Fruit fly (Drosophila melanogaster) Kc167 (cell line): ENCODE measurements around the gene CG9698.

Experiments used
- Myc ChIP-seq: fragments of >200 bp; optimal IDR thresholded peaks from 2 replicates; lab custom pipeline; 2017; ENCODE audit warnings: missing external identifiers
- ttk ChIP-seq: sonication (Bioruptor generic); optimal IDR thresholded peaks from 2 replicates; lab custom pipeline; 2017; ENCODE audit warnings: missing external identifiers

DNA sequence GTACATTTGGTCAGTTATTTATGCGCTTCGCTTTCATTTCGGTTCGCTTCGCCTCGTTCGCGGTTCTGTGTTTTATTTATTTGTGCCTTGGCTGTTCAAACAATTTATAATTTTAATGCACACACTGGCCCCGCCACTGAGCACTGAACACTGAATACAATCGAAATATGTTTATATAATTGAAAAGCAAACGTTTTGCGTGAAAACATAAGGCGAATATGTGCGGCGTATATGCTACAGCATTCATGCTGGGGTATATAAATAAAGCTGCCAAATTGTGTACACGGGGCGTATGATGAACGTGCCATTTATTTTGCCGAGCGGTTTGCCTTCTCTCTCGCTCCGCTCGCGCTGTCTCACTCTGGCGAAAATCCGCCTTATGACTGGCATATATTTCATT lies 22.3 kb downstream of the CG9698 start:
- TF ChIP-seq ttk (no peak), Myc (lab: Kevin White, UChicago) (no peak)
